Worm (Caenorhabditis elegans): ENCODE data around the gene F55B11.3.

DNA sequence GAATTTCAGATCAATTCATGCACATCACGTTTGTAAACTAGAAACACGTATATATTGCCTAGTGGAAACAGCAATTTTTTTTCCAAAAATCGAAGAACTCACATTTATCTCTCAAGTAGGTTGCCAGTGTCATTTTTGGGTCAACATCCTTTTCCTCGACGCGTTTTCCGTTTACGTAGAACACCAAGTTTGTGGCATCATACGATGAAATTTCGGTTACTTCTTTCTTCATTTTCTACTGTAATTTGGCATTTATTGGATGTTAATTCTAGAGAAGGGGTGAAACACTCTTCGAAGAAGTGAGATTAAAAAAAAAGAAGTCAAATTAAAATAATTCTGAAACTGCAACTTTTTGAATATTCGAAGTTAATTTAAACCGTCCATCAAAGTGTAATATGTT lies 11.8 kb upstream of the F55B11.3 start, which contains the start of gene xdh-1:
- no peak for TF ChIP-seq K09A11.1 (tag; optimal IDR thresholded peaks at IDR 0.05; ENCODE audit: insufficient read depth)
- no peak for TF ChIP-seq nhr-11 (tag; optimal IDR thresholded peaks at IDR 0.05)
- no peak for TF ChIP-seq pha-4 (tag; optimal IDR thresholded peaks at IDR 0.05)
- no peak for TF ChIP-seq dve-1 (tag; optimal IDR thresholded peaks at IDR 0.05)
